Fruit fly (Drosophila melanogaster) whole organism, pupa: ENCODE results near the gene CG4520.

Experiments used
- CG10348 ChIP-seq: fragments of 200-800 bp; sonication (Bioruptor generic); IDR thresholded peaks from 2 replicates; pipeline ENCODE4 v1.3.6; 2022; ENCODE audit warnings: missing biosample characterization, missing genetic modification characterization
- CG12605 ChIP-seq: fragments of 200-800 bp; sonication (Bioruptor generic); IDR thresholded peaks from 2 replicates; pipeline ENCODE4 v1.3.6; 2022; ENCODE audit warnings: missing biosample characterization, missing genetic modification characterization
- CG13204 ChIP-seq: fragments of 200-800 bp; sonication (Bioruptor generic); optimal IDR thresholded peaks from 2 replicates; lab custom pipeline; 2018; ENCODE audit warnings: missing biosample characterization, mild to moderate bottlenecking, missing genetic modification characterization, moderate library complexity
- CG14655 ChIP-seq: fragments of 200-800 bp; sonication (Bioruptor generic); optimal IDR thresholded peaks from 3 replicates; lab custom pipeline; 2017; ENCODE audit warnings: mild to moderate bottlenecking, missing biosample characterization, missing genetic modification reagents, missing genetic modification characterization
- CG15710 ChIP-seq: fragments of 200-800 bp; sonication (Bioruptor generic); optimal IDR thresholded peaks from 2 replicates; lab custom pipeline; 2018; ENCODE audit warnings: missing biosample characterization, mild to moderate bottlenecking, missing genetic modification characterization, moderate library complexity
- CG17806 ChIP-seq: fragments of 200-800 bp; sonication (Bioruptor generic); optimal IDR thresholded peaks from 2 replicates; lab custom pipeline; 2018; ENCODE audit warnings: missing biosample characterization, mild to moderate bottlenecking, missing genetic modification characterization, moderate library complexity
- CG32121 ChIP-seq: fragments of 200-800 bp; sonication (Bioruptor generic); IDR thresholded peaks from 2 replicates; pipeline ENCODE4 v1.3.6; 2022; ENCODE audit warnings: missing biosample characterization, missing genetic modification characterization
- CG34367 ChIP-seq: fragments of 200-800 bp; sonication (Bioruptor generic); optimal IDR thresholded peaks from 2 replicates; lab custom pipeline; 2018; ENCODE audit warnings: missing biosample characterization, mild to moderate bottlenecking, missing genetic modification characterization
- CG4496 ChIP-seq: fragments of 200-800 bp; sonication (Bioruptor generic); IDR thresholded peaks from 3 replicates; pipeline ENCODE4 v1.3.6; 2022; ENCODE audit warnings: missing biosample characterization, missing genetic modification characterization
- CG8159 ChIP-seq: fragments of 200-800 bp; sonication (Bioruptor generic); optimal IDR thresholded peaks from 3 replicates; lab custom pipeline; 2018; ENCODE audit warnings: missing biosample characterization, mild to moderate bottlenecking, missing genetic modification characterization, moderate library complexity
- CG8301 ChIP-seq: fragments of 200-800 bp; sonication (Bioruptor generic); optimal IDR thresholded peaks from 2 replicates; lab custom pipeline; 2018; ENCODE audit warnings: missing biosample characterization, mild to moderate bottlenecking, missing genetic modification characterization
- CG9948 ChIP-seq: fragments of 200-800 bp; sonication (Bioruptor generic); optimal IDR thresholded peaks from 2 replicates; lab custom pipeline; 2018; ENCODE audit warnings: missing biosample characterization, mild to moderate bottlenecking, missing genetic modification characterization, moderate library complexity
- D1 ChIP-seq: fragments of 200-800 bp; sonication (Bioruptor generic); optimal IDR thresholded peaks from 2 replicates; lab custom pipeline; 2018; ENCODE audit warnings: missing biosample characterization, mild to moderate bottlenecking, missing genetic modification characterization, moderate library complexity
- EcR ChIP-seq: fragments of 200-800 bp; sonication (Bioruptor generic); optimal IDR thresholded peaks from 3 replicates; lab custom pipeline; 2019; ENCODE audit warnings: missing biosample characterization, missing genetic modification characterization, mild to moderate bottlenecking, moderate library complexity, missing genetic modification reagents
- Ets98B ChIP-seq: fragments of 200-800 bp; sonication (Bioruptor generic); IDR thresholded peaks from 2 replicates; pipeline ENCODE4 v1.3.6; 2022; ENCODE audit warnings: missing biosample characterization, missing genetic modification characterization
- Pif1A ChIP-seq: fragments of 200-800 bp; sonication (Bioruptor generic); optimal IDR thresholded peaks from 3 replicates; lab custom pipeline; 2016; ENCODE audit warnings: missing biosample characterization, missing genetic modification characterization
- Pif1B ChIP-seq: fragments of 200-800 bp; sonication (Bioruptor generic); optimal IDR thresholded peaks from 3 replicates; lab custom pipeline; 2016; ENCODE audit warnings: missing biosample characterization, missing genetic modification characterization
- Snoo ChIP-seq: fragments of 200-800 bp; sonication (Bioruptor generic); optimal IDR thresholded peaks from 3 replicates; lab custom pipeline; 2017; ENCODE audit warnings: missing biosample characterization, mild to moderate bottlenecking, missing genetic modification characterization, inconsistent platforms
- fd96Ca ChIP-seq: fragments of 200-800 bp; sonication (Bioruptor generic); IDR thresholded peaks from 3 replicates; pipeline ENCODE4 v1.3.6; 2022; ENCODE audit warnings: missing biosample characterization, missing genetic modification characterization
- gl ChIP-seq: fragments of 200-800 bp; sonication (Bioruptor generic); optimal IDR thresholded peaks from 2 replicates; lab custom pipeline; 2018; ENCODE audit warnings: missing biosample characterization, mild to moderate bottlenecking, missing genetic modification characterization
- rn ChIP-seq: fragments of 200-800 bp; sonication (Bioruptor generic); IDR thresholded peaks from 2 replicates; pipeline ENCODE4 v1.3.6; 2022; ENCODE audit warnings: missing biosample characterization, missing genetic modification characterization

The CG4520 gene

DNA sequence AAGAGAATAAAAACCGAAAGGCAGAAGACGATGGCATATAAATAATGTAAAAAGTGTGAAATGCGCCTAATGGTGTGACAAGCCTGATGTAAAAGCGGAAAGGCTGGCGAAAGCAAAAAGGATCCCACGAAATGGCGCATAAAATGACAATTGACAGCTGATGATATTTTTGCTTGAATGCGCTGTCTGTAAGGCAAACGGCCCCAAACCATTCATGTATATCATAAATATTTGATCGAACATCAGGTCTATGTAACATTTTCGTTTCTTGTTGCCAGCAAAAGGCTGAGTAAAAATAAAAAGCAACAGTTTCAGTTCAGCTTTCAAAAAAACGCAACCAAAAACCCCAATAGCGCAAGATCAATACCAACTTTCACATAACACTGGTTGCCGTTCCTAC is at the start of gene CG4520:
CG4520 (plus strand) TSS at position 301 of the 400 bp plus-strand sequence.
- TF ChIP-seq CG12605 (GFP tag; lab: Robert Waterston, UW) (no peak), CG14655 (GFP tag; lab: Kevin White, UChicago) (no peak), Snoo (tag; lab: Kevin White, UChicago) (no peak)
- TF ChIP-seq, all 21 proteins: peak for 0

DNA sequence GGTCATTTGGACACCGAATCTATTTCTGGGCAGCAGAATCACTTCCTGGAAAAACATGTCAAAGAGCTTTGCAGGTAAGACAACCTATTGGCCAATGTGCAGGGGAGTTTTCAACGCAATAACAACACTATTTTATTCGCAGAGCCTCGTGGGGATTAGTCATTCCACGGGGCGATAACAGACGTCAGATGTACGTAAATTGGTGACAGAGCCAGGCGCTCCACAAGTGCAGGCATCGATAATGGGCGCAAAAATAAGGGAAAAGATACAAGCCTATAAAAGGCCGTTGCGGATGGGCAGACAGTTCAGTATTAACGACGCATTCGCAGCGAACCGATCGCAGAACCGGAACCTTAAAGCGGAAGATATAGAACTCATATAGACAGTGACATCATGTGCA is 49.5 kb upstream of the CG4520 start, which contains the start of gene CG5399:
CG5399 (plus strand) TSS at position 301 of the 400 bp plus-strand sequence.
- TF ChIP-seq CG13204 (GFP tag; lab: Kevin White, UChicago) (no peak), CG14655 (GFP tag; lab: Kevin White, UChicago) (no peak), Pif1A (GFP tag; lab: Kevin White, UChicago) (no peak), CG17806 (tag; lab: Kevin White, UChicago) (no peak), CG15710 (tag; lab: Kevin White, UChicago) (no peak), Ets98B (no peak), CG12605 (GFP tag; lab: Robert Waterston, UW) (no peak), EcR (GFP tag; lab: Kevin White, UChicago) (no peak), CG8159 (tag; lab: Kevin White, UChicago) (no peak), CG34367 (tag; lab: Kevin White, UChicago) (no peak), fd96Ca (GFP tag; lab: Robert Waterston, UW) (no peak), CG10348 (GFP tag; lab: Robert Waterston, UW) (no peak), Pif1B (GFP tag; lab: Kevin White, UChicago) (no peak), gl (no peak), Snoo (tag; lab: Kevin White, UChicago) (no peak), D1 (no peak), CG4496 (GFP tag; lab: Robert Waterston, UW) (no peak), CG32121 (GFP tag; lab: Robert Waterston, UW) (no peak), CG9948 (tag; lab: Kevin White, UChicago) (no peak)

DNA sequence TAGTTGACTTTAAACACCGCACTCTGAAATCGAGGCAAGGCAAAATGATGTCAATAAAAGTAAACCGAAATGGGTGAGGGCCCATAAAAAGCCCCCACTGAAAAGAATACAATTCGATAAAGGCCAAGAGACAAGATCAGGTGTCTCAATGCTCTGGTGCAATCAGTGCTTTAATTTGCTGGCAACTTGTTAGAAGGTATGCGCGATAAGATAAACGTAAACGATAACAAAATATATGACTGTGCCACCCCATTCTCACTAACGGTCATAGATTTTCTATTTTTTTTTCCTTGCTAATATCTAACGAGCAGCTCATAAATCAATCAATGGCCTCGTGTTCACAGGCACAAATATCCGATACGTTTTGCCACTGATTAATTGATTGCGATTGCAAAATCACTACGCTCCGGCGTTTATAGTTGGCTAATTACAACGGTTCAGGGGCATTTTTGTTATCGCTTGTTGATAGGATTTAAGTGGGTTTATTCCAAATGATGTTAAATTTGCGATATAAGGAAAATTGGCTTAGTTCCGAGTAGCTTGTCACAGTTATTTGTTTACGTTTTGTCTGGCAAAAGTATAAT is 47.9 kb upstream of the CG4520 start:
- no peak for TF ChIP-seq CG14655 (GFP tag; lab: Kevin White, UChicago)
- TF ChIP-seq CG32121 (GFP tag; lab: Robert Waterston, UW) = no peak
- TF ChIP-seq Snoo (tag; lab: Kevin White, UChicago) = no peak
- no peak for TF ChIP-seq fd96Ca (GFP tag; lab: Robert Waterston, UW)
- no peak for TF ChIP-seq Pif1B (GFP tag; lab: Kevin White, UChicago)
- TF ChIP-seq CG15710 (tag; lab: Kevin White, UChicago) = no peak
- no peak for TF ChIP-seq Ets98B
- TF ChIP-seq CG17806 (tag; lab: Kevin White, UChicago) = no peak
- TF ChIP-seq CG10348 (GFP tag; lab: Robert Waterston, UW) = no peak
- no peak for TF ChIP-seq EcR (GFP tag; lab: Kevin White, UChicago)
- no peak for TF ChIP-seq CG34367 (tag; lab: Kevin White, UChicago)
- no peak for TF ChIP-seq CG4496 (GFP tag; lab: Robert Waterston, UW)
- no peak for TF ChIP-seq CG8159 (tag; lab: Kevin White, UChicago)
- no peak for TF ChIP-seq D1
- TF ChIP-seq CG9948 (tag; lab: Kevin White, UChicago) = no peak
- TF ChIP-seq CG8301 = no peak
- TF ChIP-seq, all 21 proteins: peak for 0

DNA sequence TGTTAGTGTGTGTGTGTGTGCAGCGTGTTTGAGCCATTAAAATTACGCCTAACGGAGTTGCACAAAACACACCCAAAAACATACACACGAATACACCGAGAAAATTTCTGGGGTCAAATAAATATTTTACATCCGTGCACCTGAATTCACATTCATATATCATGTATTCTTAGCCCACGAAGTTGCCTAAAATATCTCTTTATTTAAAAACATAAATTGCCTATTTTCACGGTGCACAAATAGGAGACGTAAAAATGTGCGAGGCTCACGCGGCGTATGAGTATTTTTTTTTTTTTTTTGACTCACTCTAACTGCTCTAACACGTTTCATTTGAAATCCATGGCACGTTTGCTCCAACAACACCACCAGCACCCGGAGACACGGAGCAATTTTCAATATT is 43.7 kb upstream of the CG4520 start:
- no peak for TF ChIP-seq CG9948 (tag; lab: Kevin White, UChicago)
- no peak for TF ChIP-seq CG32121 (GFP tag; lab: Robert Waterston, UW)
- no peak for TF ChIP-seq fd96Ca (GFP tag; lab: Robert Waterston, UW)
- TF ChIP-seq rn (GFP tag; lab: Robert Waterston, UW) = no peak
- no peak for TF ChIP-seq CG8159 (tag; lab: Kevin White, UChicago)
- TF ChIP-seq Pif1B (GFP tag; lab: Kevin White, UChicago) = no peak
- TF ChIP-seq CG4496 (GFP tag; lab: Robert Waterston, UW) = no peak

DNA sequence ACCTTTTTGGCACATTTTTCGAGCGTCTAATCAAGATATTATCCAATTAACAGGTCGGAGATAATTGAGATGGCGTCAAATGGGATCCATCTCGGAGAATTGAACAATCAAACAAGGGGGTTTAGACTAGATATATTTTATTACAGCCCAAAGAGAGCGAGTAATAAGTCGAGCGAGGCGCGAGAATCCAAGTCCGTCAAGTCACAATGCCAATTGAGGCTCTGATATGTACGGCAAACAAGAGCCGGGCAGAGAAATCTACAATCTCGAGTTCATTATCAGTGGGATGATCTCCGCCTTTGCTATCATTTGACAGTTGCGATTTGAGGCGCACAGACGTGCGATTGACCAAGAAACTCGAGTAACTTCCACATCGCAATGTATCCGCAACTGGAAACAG is 40.1 kb upstream of the CG4520 start, which contains the start of gene CG5404:
CG5404 (plus strand) TSS at position 301 of the 400 bp plus-strand sequence.
- TF ChIP-seq CG15710 (tag; lab: Kevin White, UChicago) (no peak), CG14655 (GFP tag; lab: Kevin White, UChicago) (no peak), CG8159 (tag; lab: Kevin White, UChicago) (no peak), Pif1A (GFP tag; lab: Kevin White, UChicago) (no peak), CG12605 (GFP tag; lab: Robert Waterston, UW) (no peak), CG17806 (tag; lab: Kevin White, UChicago) (no peak), CG34367 (tag; lab: Kevin White, UChicago) (no peak), CG4496 (GFP tag; lab: Robert Waterston, UW) (no peak), CG13204 (GFP tag; lab: Kevin White, UChicago) (no peak), CG8301 (no peak), rn (GFP tag; lab: Robert Waterston, UW) (no peak), Snoo (tag; lab: Kevin White, UChicago) (no peak)

DNA sequence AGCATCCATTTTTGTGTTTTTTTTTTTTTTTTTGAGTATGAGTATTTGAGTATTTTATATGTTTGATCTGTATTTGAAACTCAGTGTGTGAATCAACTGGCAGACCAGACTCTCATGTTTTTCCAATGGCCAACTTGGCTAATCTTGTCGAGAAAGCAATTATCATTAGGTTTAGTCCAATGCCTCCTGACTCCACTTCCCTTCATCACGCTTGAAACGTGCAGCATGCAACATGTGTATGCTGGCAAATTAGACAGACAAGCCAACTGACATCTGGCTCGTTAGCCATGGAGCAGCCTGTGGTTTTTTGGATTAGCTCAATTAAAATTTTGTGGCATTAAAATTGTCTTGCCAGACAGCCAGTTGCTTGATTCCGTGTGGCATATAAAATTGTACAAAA is 28.0 kb upstream of the CG4520 start, which contains the start of gene CG31294:
CG31294 (minus strand) TSS at position 101 of the 400 bp plus-strand sequence.
- TF ChIP-seq CG4496 (GFP tag; lab: Robert Waterston, UW) = no peak
- TF ChIP-seq fd96Ca (GFP tag; lab: Robert Waterston, UW) = no peak
- TF ChIP-seq CG15710 (tag; lab: Kevin White, UChicago) = no peak
- no peak for TF ChIP-seq CG17806 (tag; lab: Kevin White, UChicago)
